Worm (Caenorhabditis elegans): ENCODE measurements around the gene ppm-1.A.

Gene ppm-1.A

DNA sequence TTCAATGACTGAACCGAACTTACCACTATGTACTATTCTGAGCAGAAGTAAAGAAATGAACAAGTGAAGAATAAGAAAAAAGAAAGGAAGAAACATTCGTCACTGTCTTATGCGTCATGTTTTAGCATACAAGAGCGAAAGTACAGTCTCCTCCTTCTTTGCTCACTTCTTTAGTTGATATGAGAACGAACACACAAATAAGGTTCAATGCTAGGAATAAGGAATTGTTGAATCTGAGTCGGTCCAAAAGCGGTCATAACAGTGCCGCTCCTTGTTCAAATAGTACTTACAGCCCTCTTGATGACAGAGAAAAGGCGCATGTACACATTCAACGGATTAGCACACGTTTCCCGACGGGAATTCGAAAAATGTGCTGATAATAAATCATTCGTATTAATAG is 2.9 kb upstream of the ppm-1.A start, which contains the start of gene F25D1.8:
Gene F25D1.8, plus strand, starts transcription at position 301 of the 400 bp plus-strand sequence.
- no peak for TF ChIP-seq hnd-1 (tag; optimal IDR thresholded peaks at IDR 0.05)
- no peak for TF ChIP-seq scrt-1 (GFP tag; IDR thresholded peaks at IDR 0.05)
- TF ChIP-seq hmbx-1 (tag; optimal IDR thresholded peaks at IDR 0.05) = no peak
- no peak for TF ChIP-seq tbx-37 (GFP tag; conservative IDR thresholded peaks at IDR 0.05)
- TF ChIP-seq ceh-13 (GFP tag; optimal IDR thresholded peaks at IDR 0.05) = no peak
- no peak for TF ChIP-seq sea-1 (GFP tag; conservative IDR thresholded peaks at IDR 0.05)

DNA sequence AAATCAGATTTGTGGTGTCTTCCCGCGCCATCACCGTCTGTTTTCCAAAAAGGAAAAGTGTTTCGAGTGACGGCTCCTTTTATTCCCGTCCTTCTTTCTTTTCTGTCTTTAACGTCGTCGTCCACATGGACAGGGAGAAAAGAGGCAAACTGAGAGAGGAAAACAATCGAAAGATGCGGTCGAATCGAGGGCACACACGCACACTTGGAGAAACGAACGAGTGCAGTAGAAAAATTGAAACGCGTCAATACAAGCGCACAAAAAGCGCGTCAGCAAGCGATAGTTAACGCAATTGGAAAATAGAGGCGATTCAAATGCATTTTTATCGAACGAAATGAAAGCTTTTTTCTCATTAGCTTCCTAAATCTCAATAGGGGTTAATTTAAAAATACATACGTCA is 620 bp upstream of the ppm-1.A start:
- TF ChIP-seq F13C5.2 (tag; optimal IDR thresholded peaks at IDR 0.05) = peak; percentile 11
- no peak for TF ChIP-seq scrt-1 (GFP tag; IDR thresholded peaks at IDR 0.05)
- TF ChIP-seq sea-1 (GFP tag; conservative IDR thresholded peaks at IDR 0.05) = no peak
- TF ChIP-seq B0310.2 (tag; optimal IDR thresholded peaks at IDR 0.05) = no peak
- peak; percentile 50 for TF ChIP-seq hmg-4 (GFP tag; optimal IDR thresholded peaks at IDR 0.05)

DNA sequence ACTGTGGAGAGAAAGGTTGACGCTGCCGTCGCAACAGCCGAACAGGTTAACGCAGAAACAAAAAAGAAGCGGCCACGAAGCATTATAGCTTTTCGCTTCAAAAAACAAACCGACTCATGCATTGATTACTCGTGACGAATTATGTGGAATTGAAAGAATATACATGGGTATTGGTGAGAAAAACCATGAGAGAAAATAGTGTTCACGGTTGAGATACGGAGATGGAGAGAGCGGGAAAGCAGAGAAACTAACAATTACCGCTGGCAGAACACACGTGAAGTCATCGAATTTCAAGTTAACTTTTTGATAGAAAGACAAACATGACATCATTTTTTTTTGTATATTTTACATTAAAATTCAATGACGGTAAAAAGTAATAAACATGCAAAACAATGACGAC is 863 bp downstream of the ppm-1.A start:
- no peak for TF ChIP-seq ceh-36 (tag; optimal IDR thresholded peaks at IDR 0.05)
- no peak for TF ChIP-seq ets-7 (tag; optimal IDR thresholded peaks at IDR 0.05)
- no peak for TF ChIP-seq F13C5.2 (tag; optimal IDR thresholded peaks at IDR 0.05)
- no peak for TF ChIP-seq flt-1 (GFP tag; IDR thresholded peaks at IDR 0.05)
- TF ChIP-seq tbx-37 (GFP tag; conservative IDR thresholded peaks at IDR 0.05) = no peak
- no peak for TF ChIP-seq hmg-4 (GFP tag; optimal IDR thresholded peaks at IDR 0.05)
- no peak for TF ChIP-seq B0310.2 (tag; optimal IDR thresholded peaks at IDR 0.05)
- no peak for TF ChIP-seq ceh-13 (GFP tag; optimal IDR thresholded peaks at IDR 0.05)
- no peak for TF ChIP-seq scrt-1 (GFP tag; IDR thresholded peaks at IDR 0.05)
- TF ChIP-seq hnd-1 (tag; optimal IDR thresholded peaks at IDR 0.05) = no peak
- no peak for TF ChIP-seq tra-4 (tag; optimal IDR thresholded peaks at IDR 0.05)

DNA sequence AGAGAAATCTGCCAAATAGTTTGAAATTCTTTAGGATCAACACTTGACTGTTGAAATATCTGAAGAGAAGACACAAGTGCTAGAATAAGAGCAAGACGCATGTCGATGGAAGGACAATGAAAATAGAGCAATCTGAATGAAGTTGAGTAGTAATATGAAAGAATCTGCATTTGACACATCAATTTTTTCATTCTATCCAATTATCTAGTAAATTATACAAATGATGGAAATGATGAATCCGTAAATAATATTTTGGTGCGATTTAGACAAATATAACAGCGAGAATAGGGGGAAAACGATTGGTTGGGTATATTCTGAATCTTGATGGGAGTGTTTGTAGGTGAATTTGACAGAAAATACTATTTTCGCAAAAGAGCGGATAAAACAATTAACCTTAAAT is 3.5 kb downstream of the ppm-1.A start, which contains the start of gene txt-10:
Gene txt-10, minus strand, starts transcription at position 101 of the 400 bp plus-strand sequence.
- TF ChIP-seq hnd-1 (tag; optimal IDR thresholded peaks at IDR 0.05) = no peak
- no peak for TF ChIP-seq sea-1 (GFP tag; conservative IDR thresholded peaks at IDR 0.05)
- TF ChIP-seq scrt-1 (GFP tag; IDR thresholded peaks at IDR 0.05) = no peak
- no peak for TF ChIP-seq tra-4 (tag; optimal IDR thresholded peaks at IDR 0.05)
- no peak for TF ChIP-seq hmg-4 (GFP tag; optimal IDR thresholded peaks at IDR 0.05)
- no peak for TF ChIP-seq flt-1 (GFP tag; IDR thresholded peaks at IDR 0.05)
- TF ChIP-seq ama-1 (optimal IDR thresholded peaks at IDR 0.05) = no peak
- TF ChIP-seq tbx-37 (GFP tag; conservative IDR thresholded peaks at IDR 0.05) = no peak
- TF ChIP-seq ceh-13 (GFP tag; optimal IDR thresholded peaks at IDR 0.05) = no peak
- no peak for TF ChIP-seq aly-1 (tag; optimal IDR thresholded peaks at IDR 0.05)
- TF ChIP-seq hmbx-1 (tag; optimal IDR thresholded peaks at IDR 0.05) = no peak
- TF ChIP-seq ceh-36 (tag; optimal IDR thresholded peaks at IDR 0.05) = no peak
- no peak for TF ChIP-seq B0310.2 (tag; optimal IDR thresholded peaks at IDR 0.05)
- TF ChIP-seq F13C5.2 (tag; optimal IDR thresholded peaks at IDR 0.05) = no peak
- no peak for TF ChIP-seq ets-7 (tag; optimal IDR thresholded peaks at IDR 0.05)
- no peak for TF ChIP-seq pes-1 (GFP tag; IDR thresholded peaks at IDR 0.05)

DNA sequence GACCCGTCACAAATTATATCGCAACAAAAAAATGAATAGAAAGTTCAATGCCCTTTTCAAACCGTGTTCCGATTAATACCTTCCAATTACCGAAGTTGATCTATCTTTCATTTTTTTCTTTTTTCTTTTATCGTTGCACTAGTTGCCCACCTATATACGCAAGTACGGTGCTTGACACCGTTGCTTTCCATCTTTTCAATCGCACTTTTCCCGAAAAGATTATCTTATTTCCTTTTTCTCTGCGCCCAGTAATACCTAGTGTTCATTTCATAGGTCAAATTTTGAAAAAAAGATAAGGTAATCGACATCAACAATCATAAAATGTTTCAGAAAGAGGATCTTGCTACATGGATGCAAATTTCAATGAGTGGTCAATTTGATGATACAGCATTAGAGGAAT is 6.6 kb downstream of the ppm-1.A start:
- TF ChIP-seq tra-4 (tag; optimal IDR thresholded peaks at IDR 0.05) = no peak
- TF ChIP-seq flt-1 (GFP tag; IDR thresholded peaks at IDR 0.05) = no peak
- no peak for TF ChIP-seq B0310.2 (tag; optimal IDR thresholded peaks at IDR 0.05)
- no peak for TF ChIP-seq sea-1 (GFP tag; conservative IDR thresholded peaks at IDR 0.05)
- TF ChIP-seq aly-1 (tag; optimal IDR thresholded peaks at IDR 0.05) = no peak
- TF ChIP-seq ama-1 (optimal IDR thresholded peaks at IDR 0.05) = no peak
- no peak for TF ChIP-seq tbx-37 (GFP tag; conservative IDR thresholded peaks at IDR 0.05)
- no peak for TF ChIP-seq ceh-13 (GFP tag; optimal IDR thresholded peaks at IDR 0.05)
- TF ChIP-seq pes-1 (GFP tag; IDR thresholded peaks at IDR 0.05) = no peak
- no peak for TF ChIP-seq hmg-4 (GFP tag; optimal IDR thresholded peaks at IDR 0.05)
- TF ChIP-seq tbx-11 (GFP tag; IDR thresholded peaks at IDR 0.05) = no peak

DNA sequence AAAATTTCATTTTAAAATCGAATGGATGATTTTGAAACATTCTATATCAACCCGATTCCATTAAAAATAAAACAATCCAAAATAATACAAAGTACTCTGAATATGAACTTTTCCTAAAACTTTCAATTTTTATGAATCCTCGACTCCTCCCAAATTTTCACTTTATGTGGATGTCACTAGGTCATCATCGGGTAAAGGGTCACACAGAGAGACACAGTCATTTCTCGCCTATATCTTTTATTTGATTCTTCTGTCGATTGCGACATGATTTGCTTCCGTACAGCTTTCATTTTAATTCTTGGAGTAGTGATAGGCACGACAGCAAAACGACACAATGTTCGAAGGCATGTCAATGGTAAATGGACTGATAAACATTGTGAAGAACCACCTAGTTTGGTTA is 7.7 kb downstream of the ppm-1.A start, which contains the start of gene F25D1.3:
Gene F25D1.3, plus strand, starts transcription at position 225 of the 400 bp plus-strand sequence.
- TF ChIP-seq flt-1 (GFP tag; IDR thresholded peaks at IDR 0.05) (no peak), tbx-37 (GFP tag; conservative IDR thresholded peaks at IDR 0.05) (no peak), B0310.2 (tag; optimal IDR thresholded peaks at IDR 0.05) (no peak), ceh-13 (GFP tag; optimal IDR thresholded peaks at IDR 0.05) (no peak), pes-1 (GFP tag; IDR thresholded peaks at IDR 0.05) (no peak), sea-1 (GFP tag; conservative IDR thresholded peaks at IDR 0.05) (no peak), tbx-11 (GFP tag; IDR thresholded peaks at IDR 0.05) (no peak), ets-7 (tag; optimal IDR thresholded peaks at IDR 0.05) (no peak), hnd-1 (tag; optimal IDR thresholded peaks at IDR 0.05) (no peak), tra-4 (tag; optimal IDR thresholded peaks at IDR 0.05) (no peak), F13C5.2 (tag; optimal IDR thresholded peaks at IDR 0.05) (no peak), aly-1 (tag; optimal IDR thresholded peaks at IDR 0.05) (no peak), ceh-36 (tag; optimal IDR thresholded peaks at IDR 0.05) (no peak), ama-1 (optimal IDR thresholded peaks at IDR 0.05) (no peak), hmbx-1 (tag; optimal IDR thresholded peaks at IDR 0.05) (no peak), hmg-4 (GFP tag; optimal IDR thresholded peaks at IDR 0.05) (no peak), scrt-1 (GFP tag; IDR thresholded peaks at IDR 0.05) (no peak)

DNA sequence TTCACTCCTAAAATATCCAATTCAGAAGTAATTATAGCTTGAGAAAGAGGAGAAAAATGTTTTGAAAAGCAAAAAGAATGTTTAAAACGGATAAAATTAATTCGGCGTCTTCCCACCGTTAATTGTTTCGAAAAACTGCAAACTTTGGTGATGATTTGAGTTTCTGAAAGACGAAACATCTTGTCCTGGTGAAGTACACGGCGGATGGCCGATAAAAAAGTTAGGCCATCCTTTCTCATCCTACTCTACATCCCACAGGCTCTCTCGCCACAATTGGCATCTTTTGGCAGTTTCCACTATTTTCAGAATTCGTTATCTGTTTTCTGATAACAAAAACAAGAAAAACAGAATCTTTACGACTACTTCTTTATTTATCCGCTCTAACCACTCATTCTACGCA is 10.3 kb downstream of the ppm-1.A start, which contains the start of the genes C35A5.8 and hda-11:
Gene C35A5.8, minus strand, starts transcription at position 7 of the 400 bp plus-strand sequence.
Gene hda-11, plus strand, starts transcription at position 283 of the 400 bp plus-strand sequence.
- TF ChIP-seq sea-1 (GFP tag; conservative IDR thresholded peaks at IDR 0.05) = no peak
- peak; percentile 72 for TF ChIP-seq tbx-37 (GFP tag; conservative IDR thresholded peaks at IDR 0.05)

DNA sequence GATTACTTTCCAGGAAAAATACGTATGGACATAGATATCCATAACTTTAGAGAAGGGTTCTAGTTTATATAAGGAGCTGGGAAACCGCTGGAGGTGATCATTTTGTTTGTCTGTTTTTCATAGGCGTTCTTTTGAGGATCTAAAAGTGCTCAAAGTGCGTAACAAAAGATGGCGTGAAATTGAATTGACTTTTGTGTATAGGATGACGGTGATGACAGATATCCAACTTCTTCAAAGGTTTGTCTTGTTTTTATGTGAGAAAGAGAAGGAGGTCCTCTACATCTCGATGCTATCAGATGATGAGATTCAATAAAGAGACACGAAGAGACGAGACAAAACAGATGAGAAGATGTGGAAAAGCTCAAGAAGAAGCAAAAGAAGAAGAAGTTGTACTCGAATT is 19.5 kb downstream of the ppm-1.A start:
- TF ChIP-seq tbx-37 (GFP tag; conservative IDR thresholded peaks at IDR 0.05) (no peak), sea-1 (GFP tag; conservative IDR thresholded peaks at IDR 0.05) (no peak), scrt-1 (GFP tag; IDR thresholded peaks at IDR 0.05) (no peak), flt-1 (GFP tag; IDR thresholded peaks at IDR 0.05) (no peak), aly-1 (tag; optimal IDR thresholded peaks at IDR 0.05) (no peak), tra-4 (tag; optimal IDR thresholded peaks at IDR 0.05) (no peak), hnd-1 (tag; optimal IDR thresholded peaks at IDR 0.05) (no peak), ceh-36 (tag; optimal IDR thresholded peaks at IDR 0.05) (no peak), tbx-11 (GFP tag; IDR thresholded peaks at IDR 0.05) (no peak), F13C5.2 (tag; optimal IDR thresholded peaks at IDR 0.05) (no peak), pes-1 (GFP tag; IDR thresholded peaks at IDR 0.05) (no peak), ceh-13 (GFP tag; optimal IDR thresholded peaks at IDR 0.05) (no peak), hmbx-1 (tag; optimal IDR thresholded peaks at IDR 0.05) (no peak), ama-1 (optimal IDR thresholded peaks at IDR 0.05) (no peak), B0310.2 (tag; optimal IDR thresholded peaks at IDR 0.05) (no peak)

Data from whole organism, early embryonic.